Fruit fly (Drosophila melanogaster) whole organism, embryonic: ENCODE data around the gene CG10793.
A peak's percentile ranks its signal among the peaks of the same experiment; 100 is the strongest.

Source experiments
- BtbVII ChIP-seq: fragments of 200-800 bp; sonication (Bioruptor generic); optimal IDR thresholded peaks from 3 replicates; lab custom pipeline; 2017; ENCODE audit warnings: missing biosample characterization, mild to moderate bottlenecking, missing genetic modification characterization
- CG10147 ChIP-seq: fragments of 200-800 bp; sonication (Bioruptor generic); optimal IDR thresholded peaks from 2 replicates; lab custom pipeline; 2019; ENCODE audit warnings: missing biosample characterization, mild to moderate bottlenecking, missing genetic modification characterization, moderate library complexity
- CG10431 ChIP-seq: fragments of 200-800 bp; sonication (Bioruptor generic); optimal IDR thresholded peaks from 3 replicates; lab custom pipeline; 2018; ENCODE audit warnings: missing biosample characterization, mild to moderate bottlenecking, missing genetic modification characterization
- CG12659 ChIP-seq: fragments of 200-800 bp; sonication (Bioruptor generic); optimal IDR thresholded peaks from 3 replicates; lab custom pipeline; 2017; ENCODE audit warnings: mild to moderate bottlenecking, missing biosample characterization, missing genetic modification reagents, missing genetic modification characterization
- CG13424 ChIP-seq: fragments of 200-800 bp; sonication (Bioruptor generic); optimal IDR thresholded peaks from 2 replicates; lab custom pipeline; 2019; ENCODE audit warnings: missing biosample characterization, mild to moderate bottlenecking, missing genetic modification characterization, moderate library complexity
- CG14441 ChIP-seq: fragments of 200-800 bp; sonication (Bioruptor generic); IDR thresholded peaks from 2 replicates; pipeline ENCODE4 v1.3.6; 2022; ENCODE audit warnings: missing biosample characterization, missing genetic modification characterization
- CG14710 ChIP-seq: fragments of 200-800 bp; sonication (Bioruptor generic); optimal IDR thresholded peaks from 3 replicates; lab custom pipeline; 2019; ENCODE audit warnings: missing biosample characterization, mild to moderate bottlenecking, missing genetic modification characterization, moderate library complexity
- CG14860 ChIP-seq: fragments of 200-800 bp; sonication (Bioruptor generic); IDR thresholded peaks from 3 replicates; pipeline ENCODE4 v1.3.6; 2022; ENCODE audit warnings: missing biosample characterization, missing genetic modification characterization; ENCODE audit not compliant: partially characterized antibody
- CG1603 ChIP-seq: fragments of 200-800 bp; sonication (Bioruptor generic); optimal IDR thresholded peaks from 2 replicates; lab custom pipeline; 2019; ENCODE audit warnings: missing biosample characterization, mild to moderate bottlenecking, missing genetic modification characterization, moderate library complexity
- CG17361 ChIP-seq: fragments of 200-800 bp; sonication (Bioruptor generic); IDR thresholded peaks from 3 replicates; pipeline ENCODE4 v1.3.6; 2022; ENCODE audit warnings: missing biosample characterization, missing genetic modification characterization
- CG17568 ChIP-seq: fragments of 200-800 bp; sonication (Bioruptor generic); optimal IDR thresholded peaks from 2 replicates; lab custom pipeline; 2018; ENCODE audit warnings: missing biosample characterization, mild to moderate bottlenecking, missing genetic modification characterization, moderate library complexity
- CG18262 ChIP-seq: fragments of 200-800 bp; optimal IDR thresholded peaks from 3 replicates; lab custom pipeline; 2019; ENCODE audit warnings: missing biosample characterization, mild to moderate bottlenecking, missing genetic modification characterization, moderate library complexity
- CG18476 ChIP-seq: fragments of 200-800 bp; sonication (Bioruptor generic); optimal IDR thresholded peaks from 2 replicates; lab custom pipeline; 2016; ENCODE audit warnings: missing biosample characterization, mild to moderate bottlenecking, missing genetic modification characterization
- CG2129 ChIP-seq: fragments of 200-800 bp; sonication (Bioruptor generic); IDR thresholded peaks from 2 replicates; pipeline ENCODE4 v1.3.6; 2022; ENCODE audit warnings: missing biosample characterization, missing genetic modification characterization; ENCODE audit not compliant: partially characterized antibody
- CG3726 ChIP-seq: fragments of 200-800 bp; sonication (Bioruptor generic); IDR thresholded peaks from 3 replicates; pipeline ENCODE4, ENCODE4 v1.3.6; 2022; ENCODE audit warnings: missing biosample characterization, missing genetic modification characterization
- CG3838 ChIP-seq: fragments of 200-800 bp; sonication (Bioruptor generic); optimal IDR thresholded peaks from 3 replicates; lab custom pipeline; 2016; ENCODE audit warnings: missing biosample characterization, missing genetic modification characterization
- CG4328 ChIP-seq: fragments of 200-800 bp; sonication (Bioruptor generic); optimal IDR thresholded peaks from 3 replicates; lab custom pipeline; 2017; ENCODE audit warnings: missing biosample characterization, missing genetic modification reagents, missing genetic modification characterization
- CG43689 ChIP-seq: fragments of 200-800 bp; sonication (Bioruptor generic); IDR thresholded peaks from 2 replicates; pipeline ENCODE4 v1.3.6; 2022; ENCODE audit warnings: missing biosample characterization, missing genetic modification characterization
- CG4617 ChIP-seq: fragments of 200-800 bp; sonication (Bioruptor generic); optimal IDR thresholded peaks from 3 replicates; lab custom pipeline; 2016; ENCODE audit warnings: missing biosample characterization, missing genetic modification characterization, borderline replicate concordance
- CG7556 ChIP-seq: fragments of 200-800 bp; sonication (Bioruptor generic); optimal IDR thresholded peaks from 2 replicates; lab custom pipeline; 2017; ENCODE audit warnings: missing biosample characterization, mild to moderate bottlenecking, missing genetic modification characterization
- CG7928 ChIP-seq: fragments of 200-800 bp; sonication (Bioruptor generic); optimal IDR thresholded peaks from 2 replicates; lab custom pipeline; 2017; ENCODE audit warnings: missing biosample characterization, mild to moderate bottlenecking, missing genetic modification characterization
- CG7963 ChIP-seq: fragments of 200-800 bp; sonication (Bioruptor generic); IDR thresholded peaks from 3 replicates; pipeline ENCODE4 v1.3.6; 2022; ENCODE audit warnings: missing biosample characterization, missing genetic modification characterization; ENCODE audit not compliant: partially characterized antibody
- CG8290 ChIP-seq, 3 experiments: fragments of 200-800 bp; sonication (Bioruptor generic); optimal IDR thresholded peaks; 2 replicates each; lab custom pipeline; 2016 to 2019; ENCODE audit warnings: missing biosample characterization in 3 of 3, missing genetic modification characterization in 3 of 3, mild to moderate bottlenecking in 2 of 3, moderate library complexity in 1 of 3
- CG8924 ChIP-seq: fragments of 200-800 bp; optimal IDR thresholded peaks from 3 replicates; lab custom pipeline; 2019; ENCODE audit warnings: missing biosample characterization, mild to moderate bottlenecking, missing genetic modification characterization, moderate library complexity
- CG8944 ChIP-seq: fragments of 200-800 bp; sonication (Bioruptor generic); optimal IDR thresholded peaks from 3 replicates; lab custom pipeline; 2016; ENCODE audit warnings: missing biosample characterization, missing genetic modification characterization
- D ChIP-seq, 2 experiments: fragments of 200-800 bp in 1 of 2; fragments of >200 bp in 1 of 2; sonication (Bioruptor generic) in 1 of 2; optimal IDR thresholded peaks; 2 replicates in 1 of 2; 3 replicates in 1 of 2; lab custom pipeline; 2017; ENCODE audit warnings: mild to moderate bottlenecking in 1 of 2, missing biosample characterization in 1 of 2, missing genetic modification characterization in 1 of 2, missing genetic modification reagents in 1 of 2
- Ets65A ChIP-seq: fragments of 200-800 bp; sonication (Bioruptor generic); peaks from one replicate; lab custom pipeline; 2016; ENCODE audit warnings: missing biosample characterization, missing genetic modification characterization
- H15 ChIP-seq: fragments of 200-800 bp; sonication (Bioruptor generic); IDR thresholded peaks from 3 replicates; pipeline ENCODE4 v1.3.6; 2022; ENCODE audit warnings: missing biosample characterization, missing genetic modification characterization
- Hand ChIP-seq: fragments of 200-800 bp; sonication (Bioruptor generic); optimal IDR thresholded peaks from 2 replicates; lab custom pipeline; 2017; ENCODE audit warnings: mild to moderate bottlenecking, missing biosample characterization, missing genetic modification reagents, missing genetic modification characterization
- Lpt ChIP-seq: fragments of >200 bp; optimal IDR thresholded peaks from 2 replicates; lab custom pipeline; 2018; ENCODE audit warnings: missing biosample characterization, missing genetic modification characterization
- NfI ChIP-seq: fragments of 200-800 bp; sonication (Bioruptor generic); optimal IDR thresholded peaks from 3 replicates; lab custom pipeline; 2018; ENCODE audit warnings: missing biosample characterization, mild to moderate bottlenecking, missing genetic modification characterization, moderate library complexity
- Oaz ChIP-seq: fragments of 200-800 bp; sonication (Bioruptor generic); IDR thresholded peaks from 2 replicates; pipeline ENCODE4 v1.3.6; 2022; ENCODE audit warnings: missing biosample characterization, missing genetic modification characterization
- Opbp ChIP-seq: fragments of 200-800 bp; sonication (Bioruptor generic); IDR thresholded peaks from 3 replicates; pipeline ENCODE4 v1.3.6; 2022; ENCODE audit warnings: missing biosample characterization, missing genetic modification characterization; ENCODE audit not compliant: partially characterized antibody
- Scr ChIP-seq: fragments of 200-800 bp; sonication (Bioruptor generic); IDR thresholded peaks from 2 replicates; pipeline ENCODE4 v1.3.6; 2022; ENCODE audit warnings: missing biosample characterization, missing genetic modification characterization; ENCODE audit not compliant: partially characterized antibody
- Sox100B ChIP-seq: fragments of 200-800 bp; sonication (Bioruptor generic); optimal IDR thresholded peaks from 3 replicates; lab custom pipeline; 2018; ENCODE audit warnings: missing biosample characterization, mild to moderate bottlenecking, missing genetic modification characterization
- Trl ChIP-seq, 3 experiments: fragments of >200 bp in 2 of 3; fragments of 200-800 bp in 1 of 3; sonication (Bioruptor generic) in 1 of 3; optimal IDR thresholded peaks; 2 replicates in 1 of 3; 3 replicates in 2 of 3; lab custom pipeline; 2016 to 2017; ENCODE audit warnings: missing biosample characterization in 1 of 3, missing genetic modification characterization in 1 of 3
- bowl ChIP-seq: fragments of 200-800 bp; sonication (Bioruptor generic); IDR thresholded peaks from 2 replicates; pipeline ENCODE4 v1.3.6; 2022; ENCODE audit warnings: missing biosample characterization, missing genetic modification characterization
- chif ChIP-seq, 2 experiments: fragments of 200-800 bp; sonication (Bioruptor generic); optimal IDR thresholded peaks; 3 replicates each; lab custom pipeline; 2016; ENCODE audit warnings: missing biosample characterization in 2 of 2, missing genetic modification characterization in 2 of 2
- corto ChIP-seq: fragments of 200-800 bp; sonication (Bioruptor generic); optimal IDR thresholded peaks from 2 replicates; lab custom pipeline; 2016; ENCODE audit warnings: missing biosample characterization, mild to moderate bottlenecking, missing genetic modification characterization, moderate library complexity
- disco-r ChIP-seq: fragments of 200-800 bp; sonication (Bioruptor generic); optimal IDR thresholded peaks from 2 replicates; lab custom pipeline; 2016; ENCODE audit warnings: missing biosample characterization, missing genetic modification characterization
- en ChIP-seq: fragments of 200-800 bp; sonication (Bioruptor generic); optimal IDR thresholded peaks from 2 replicates; lab custom pipeline; 2016; ENCODE audit warnings: missing biosample characterization, missing genetic modification characterization
- fd3F ChIP-seq: fragments of 200-800 bp; sonication (Bioruptor generic); optimal IDR thresholded peaks from 2 replicates; lab custom pipeline; 2018; ENCODE audit warnings: missing biosample characterization, mild to moderate bottlenecking, missing genetic modification characterization, moderate library complexity
- gcm2 ChIP-seq: fragments of 200-800 bp; sonication (Bioruptor generic); optimal IDR thresholded peaks from 2 replicates; lab custom pipeline; 2016; ENCODE audit warnings: missing biosample characterization, missing genetic modification characterization
- kni ChIP-seq: fragments of 200-800 bp; sonication (Bioruptor generic); optimal IDR thresholded peaks from 3 replicates; lab custom pipeline; 2017; ENCODE audit warnings: mild to moderate bottlenecking, missing biosample characterization, missing genetic modification reagents, missing genetic modification characterization
- lmd ChIP-seq: fragments of 200-800 bp; sonication (Bioruptor generic); IDR thresholded peaks from 2 replicates; pipeline ENCODE4 v1.3.6; 2022; ENCODE audit warnings: missing biosample characterization, missing genetic modification characterization
- nmo ChIP-seq: fragments of 200-800 bp; sonication (Bioruptor generic); optimal IDR thresholded peaks from 2 replicates; lab custom pipeline; 2018; ENCODE audit warnings: missing biosample characterization, mild to moderate bottlenecking, missing genetic modification characterization, moderate library complexity
- phol ChIP-seq: fragments of 200-800 bp; sonication (Bioruptor generic); optimal IDR thresholded peaks from 3 replicates; lab custom pipeline; 2018; ENCODE audit warnings: missing biosample characterization, mild to moderate bottlenecking, missing genetic modification characterization, moderate library complexity
- pum ChIP-seq: fragments of 200-800 bp; sonication (Bioruptor generic); optimal IDR thresholded peaks from 2 replicates; lab custom pipeline; 2016; ENCODE audit warnings: missing biosample characterization, missing genetic modification characterization
- unc-4 ChIP-seq: fragments of 200-800 bp; sonication (Bioruptor generic); IDR thresholded peaks from 2 replicates; pipeline ENCODE4 v1.3.6; 2022; ENCODE audit warnings: missing biosample characterization, missing genetic modification characterization; ENCODE audit not compliant: partially characterized antibody

The CG10793 gene

DNA sequence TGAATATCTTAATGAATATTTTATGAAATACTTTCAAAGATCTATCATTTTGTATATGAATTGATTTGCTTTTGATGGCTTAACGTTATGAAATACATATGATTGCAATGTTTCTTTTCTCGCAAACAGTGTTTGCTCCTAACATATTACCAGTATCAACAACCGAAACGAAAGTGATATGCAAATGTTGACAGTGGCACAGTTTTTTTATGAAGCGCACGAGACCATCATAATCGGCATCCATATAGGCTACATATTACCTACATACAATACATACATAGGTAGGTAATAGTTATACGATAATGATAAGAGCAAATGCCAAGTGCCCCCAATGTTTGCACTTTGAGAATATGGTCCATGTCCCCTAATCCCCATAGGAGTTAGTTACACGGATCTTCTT lies 42.7 kb upstream of the CG10793 start:
- TF ChIP-seq chif (GFP tag; optimal IDR thresholded peaks at IDR 0.05; lab: Kevin White, UChicago) = no peak
- no peak for TF ChIP-seq CG17568 (GFP tag; lab: Kevin White, UChicago)
- TF ChIP-seq CG7928 (GFP tag; lab: Kevin White, UChicago) = no peak
- no peak for TF ChIP-seq lmd (GFP tag; lab: Robert Waterston, UW)
- TF ChIP-seq corto (GFP tag; lab: Kevin White, UChicago) = no peak
- TF ChIP-seq CG43689 (GFP tag; lab: Robert Waterston, UW) = 0 out of 2 replicates have a peak, but pooled peaks have one; percentile 14
- TF ChIP-seq CG3726 (GFP tag; lab: Robert Waterston, UW) = no peak
- peak; percentile 26 for TF ChIP-seq CG1603 (tag; lab: Kevin White, UChicago)
- TF ChIP-seq H15 (GFP tag; lab: Robert Waterston, UW) = no peak
- no peak for TF ChIP-seq CG18476 (GFP tag; lab: Kevin White, UChicago)
- no peak for TF ChIP-seq CG10147 (GFP tag; lab: Kevin White, UChicago)
- TF ChIP-seq disco-r (GFP tag; lab: Kevin White, UChicago) = no peak
- TF ChIP-seq CG10431 = no peak
- TF ChIP-seq pum = no peak
- no peak for TF ChIP-seq fd3F
- no peak for TF ChIP-seq Opbp (GFP tag; lab: Robert Waterston, UW)
- TF ChIP-seq nmo (GFP tag; lab: Kevin White, UChicago) = no peak
- no peak for TF ChIP-seq CG18262 (tag; lab: Kevin White, UChicago)
- no peak for TF ChIP-seq Ets65A (GFP tag; lab: Kevin White, UChicago)
- TF ChIP-seq Trl (optimal IDR thresholded peaks at IDR 0.05; lab: Kevin White, UChicago) = no peak
- no peak for TF ChIP-seq Trl (GFP tag; optimal IDR thresholded peaks at IDR 0.05; lab: Kevin White, UChicago)
- TF ChIP-seq CG8944 = no peak
- no peak for TF ChIP-seq CG3838
- TF ChIP-seq CG14860 (GFP tag; lab: Robert Waterston, UW) = no peak
- TF ChIP-seq CG14441 (GFP tag; lab: Robert Waterston, UW) = no peak
- no peak for TF ChIP-seq gcm2 (GFP tag; lab: Kevin White, UChicago)
- TF ChIP-seq unc-4 (GFP tag; lab: Robert Waterston, UW) = no peak
- no peak for TF ChIP-seq CG2129 (GFP tag; lab: Robert Waterston, UW)
- no peak for TF ChIP-seq Sox100B (GFP tag; lab: Kevin White, UChicago)
- TF ChIP-seq Lpt (GFP tag; lab: Kevin White, UChicago) = no peak
- TF ChIP-seq bowl (GFP tag; lab: Robert Waterston, UW) = no peak
- TF ChIP-seq Hand = no peak
- TF ChIP-seq CG8290 (GFP tag; optimal IDR thresholded peaks at IDR 0.05; lab: Kevin White, UChicago) = no peak
- no peak for TF ChIP-seq CG8290 (tag; optimal IDR thresholded peaks at IDR 0.05; lab: Kevin White, UChicago)
- no peak for TF ChIP-seq CG7556 (GFP tag; lab: Kevin White, UChicago)
- no peak for TF ChIP-seq CG8924 (tag; lab: Kevin White, UChicago)
- no peak for TF ChIP-seq CG4328 (GFP tag; lab: Kevin White, UChicago)
- no peak for TF ChIP-seq CG13424 (tag; lab: Kevin White, UChicago)
- no peak for TF ChIP-seq BtbVII
- TF ChIP-seq CG12659 (GFP tag; lab: Kevin White, UChicago) = no peak
- TF ChIP-seq phol = no peak
- TF ChIP-seq CG4617 (GFP tag; lab: Kevin White, UChicago) = no peak
- no peak for TF ChIP-seq Oaz
- no peak for TF ChIP-seq NfI
- no peak for TF ChIP-seq Scr (GFP tag; lab: Robert Waterston, UW)
- TF ChIP-seq en (GFP tag; lab: Kevin White, UChicago) = no peak
- TF ChIP-seq D (optimal IDR thresholded peaks at IDR 0.05; lab: Kevin White, UChicago) = no peak
- peak; percentile 3 for TF ChIP-seq D (GFP tag; optimal IDR thresholded peaks at IDR 0.05; lab: Kevin White, UChicago)
- peak; percentile 2 for TF ChIP-seq CG14710
- TF ChIP-seq CG17361 = no peak
- no peak for TF ChIP-seq CG7963
- TF ChIP-seq kni (GFP tag; lab: Kevin White, UChicago) = no peak
